Fruit fly (Drosophila melanogaster): Measurements from ENCODE around the gene CG16721.

The CG16721 gene

dm6 chrX:5886764-5887555 lies 7.3 kb downstream of the CG16721 start:
- TF ChIP-seq noc (tag; optimal IDR thresholded peaks at IDR 0.05): no peak

DNA sequence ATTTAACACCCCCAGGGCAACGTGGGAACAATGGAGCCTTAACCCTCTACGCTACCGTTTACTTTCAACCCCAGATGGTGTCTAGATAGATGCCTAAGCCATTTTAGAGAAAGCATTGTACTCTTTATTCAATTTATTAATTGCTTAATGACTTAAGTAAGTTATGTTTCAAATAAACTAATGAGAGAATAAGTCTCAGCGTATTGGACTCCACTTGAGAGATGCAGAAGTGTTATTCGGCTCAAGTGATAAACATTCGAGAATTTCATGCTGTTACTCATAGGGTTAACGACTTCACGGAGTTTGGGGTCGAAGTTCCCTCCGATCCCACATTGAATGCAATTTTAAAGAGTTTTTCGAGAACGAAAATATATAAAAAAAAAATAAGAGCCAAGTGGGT lies 8.6 kb downstream of the CG16721 start:
- no peak for TF ChIP-seq noc (tag; optimal IDR thresholded peaks at IDR 0.05)

DNA sequence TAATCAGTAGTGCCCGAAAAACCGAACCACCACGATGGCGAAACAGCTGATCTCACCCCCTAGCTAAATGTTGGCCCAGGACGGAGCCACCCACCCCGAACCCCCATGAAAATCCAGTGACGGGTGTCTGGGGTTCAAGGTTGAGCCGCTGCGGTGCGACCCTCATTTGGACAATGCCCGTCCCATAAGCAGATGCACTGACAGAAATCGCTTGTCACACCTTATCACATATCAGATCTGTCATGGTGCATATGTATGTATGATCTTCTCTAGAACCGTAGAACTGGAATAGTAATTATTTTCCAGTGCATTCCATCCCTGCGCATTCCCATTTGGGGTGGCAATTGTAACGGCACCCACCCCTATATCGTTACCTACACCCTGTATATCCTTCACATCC lies 9.3 kb downstream of the CG16721 start:
- TF ChIP-seq noc (tag; optimal IDR thresholded peaks at IDR 0.05): no peak

- peak; percentile 82 for TF ChIP-seq noc (tag; optimal IDR thresholded peaks at IDR 0.05)
These were observed 12.2 kb downstream of the CG16721 start for dm6 chrX:5891666-5892444.

dm6 chrX:5892512-5892911 lies 12.8 kb downstream of the CG16721 start:
- no peak for TF ChIP-seq noc (tag; optimal IDR thresholded peaks at IDR 0.05)

DNA sequence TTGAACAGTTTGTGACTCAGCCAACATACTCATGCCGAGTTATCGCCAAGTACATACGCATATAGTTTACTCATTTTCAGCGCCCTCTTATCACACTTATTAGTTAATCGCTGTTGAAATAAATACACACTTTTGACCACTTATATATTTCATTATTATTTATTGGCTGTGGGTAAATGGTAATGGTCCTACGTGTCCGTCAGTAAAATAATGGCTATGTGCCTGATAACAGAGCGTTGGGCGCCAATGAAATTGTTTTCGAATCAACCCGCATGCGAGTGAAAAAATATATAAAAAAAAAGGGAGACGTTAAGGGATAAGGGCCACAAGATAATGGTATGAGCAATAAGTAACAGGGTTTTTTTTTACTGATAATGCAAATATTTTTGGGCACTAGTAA lies 13.5 kb downstream of the CG16721 start:
- no peak for TF ChIP-seq noc (tag; optimal IDR thresholded peaks at IDR 0.05)

dm6 chrX:5894529-5895487 lies 15.1 kb downstream of the CG16721 start:
- TF ChIP-seq noc (tag; optimal IDR thresholded peaks at IDR 0.05): no peak

dm6 chrX:5895821-5896550 lies 16.3 kb downstream of the CG16721 start:
- peak; percentile 57 for TF ChIP-seq noc (tag; optimal IDR thresholded peaks at IDR 0.05)

DNA sequence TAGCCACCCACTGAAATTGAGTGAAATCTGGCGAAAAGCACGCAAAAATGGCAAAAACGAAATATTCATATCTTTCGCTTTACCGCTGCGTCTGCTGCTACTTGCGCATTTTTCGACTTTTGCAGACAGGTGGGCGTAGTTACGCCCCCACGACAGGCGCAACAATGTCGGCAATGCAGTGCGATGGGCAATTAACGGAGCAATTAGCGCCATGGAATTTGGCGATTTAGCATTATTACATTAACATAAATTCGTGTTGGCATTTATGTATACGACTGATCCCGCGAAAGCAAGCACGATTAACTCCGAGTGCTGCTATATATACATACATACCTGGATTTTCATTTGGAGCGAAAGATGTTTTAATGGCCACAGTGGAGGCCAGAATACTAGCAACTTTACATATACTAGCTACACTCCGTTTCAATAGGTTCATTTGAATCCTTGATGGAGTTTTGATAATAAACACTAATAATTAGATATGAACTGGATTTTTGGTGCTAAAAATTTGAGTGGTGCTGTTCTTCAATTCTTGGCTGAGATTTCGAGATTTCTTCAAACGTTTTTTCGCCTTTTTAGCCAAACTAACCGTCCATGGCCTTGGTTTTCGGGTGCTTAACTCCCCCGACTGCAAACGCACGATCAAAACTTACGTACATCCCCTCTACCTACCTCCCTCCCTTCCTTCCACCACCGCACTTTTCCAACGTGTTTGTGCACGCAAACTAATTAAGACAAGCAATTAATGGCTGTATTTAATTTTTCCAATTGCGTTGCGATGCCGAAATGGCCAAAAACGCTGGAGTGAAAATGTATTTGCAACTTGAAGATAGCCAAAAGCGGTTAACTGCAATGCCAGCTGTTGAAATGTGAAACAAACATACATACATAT lies 17.4 kb downstream of the CG16721 start:
- TF ChIP-seq noc (tag; optimal IDR thresholded peaks at IDR 0.05): no peak

DNA sequence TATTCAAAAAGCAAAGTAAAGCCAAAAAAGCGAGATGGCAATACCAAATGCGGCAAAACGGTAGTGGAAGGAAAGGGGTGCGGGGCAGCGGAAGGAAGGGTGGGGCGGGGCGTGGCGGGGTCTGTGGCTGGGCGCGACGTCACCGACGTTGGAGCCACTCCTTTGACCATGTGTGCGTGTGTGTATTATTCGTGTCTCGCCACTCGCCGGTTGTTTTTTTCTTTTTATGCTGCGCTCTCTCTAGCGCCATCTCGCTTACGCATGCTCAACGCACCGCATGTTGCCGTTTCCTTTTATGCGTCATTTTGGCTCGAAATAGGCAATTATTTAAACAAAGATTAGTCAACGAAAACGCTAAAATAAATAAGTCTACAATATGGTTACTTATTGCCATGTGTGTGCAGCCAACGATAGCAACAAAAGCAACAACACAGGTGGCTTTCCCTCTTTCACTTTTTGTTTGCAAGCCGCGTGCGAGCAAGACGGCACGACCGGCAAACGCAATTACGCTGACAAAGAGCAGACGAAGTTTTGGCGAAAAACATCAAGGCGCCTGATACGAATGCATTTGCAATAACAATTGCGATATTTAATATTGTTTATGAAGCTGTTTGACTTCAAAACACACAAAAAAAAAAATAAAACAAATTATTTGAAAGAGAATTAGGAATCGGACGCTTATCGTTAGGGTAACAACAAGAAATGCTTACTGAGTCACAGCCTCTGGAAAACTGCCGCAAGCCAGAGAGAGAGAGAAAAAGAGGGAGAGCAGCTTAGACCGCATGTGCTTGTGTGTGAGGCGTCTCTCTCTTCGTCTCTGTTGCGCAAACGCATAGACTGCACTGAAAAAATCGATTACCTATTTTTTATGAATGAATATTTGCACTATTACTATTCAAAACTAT lies 19.8 kb downstream of the CG16721 start:
- peak; percentile 16 for TF ChIP-seq noc (tag; optimal IDR thresholded peaks at IDR 0.05)

DNA sequence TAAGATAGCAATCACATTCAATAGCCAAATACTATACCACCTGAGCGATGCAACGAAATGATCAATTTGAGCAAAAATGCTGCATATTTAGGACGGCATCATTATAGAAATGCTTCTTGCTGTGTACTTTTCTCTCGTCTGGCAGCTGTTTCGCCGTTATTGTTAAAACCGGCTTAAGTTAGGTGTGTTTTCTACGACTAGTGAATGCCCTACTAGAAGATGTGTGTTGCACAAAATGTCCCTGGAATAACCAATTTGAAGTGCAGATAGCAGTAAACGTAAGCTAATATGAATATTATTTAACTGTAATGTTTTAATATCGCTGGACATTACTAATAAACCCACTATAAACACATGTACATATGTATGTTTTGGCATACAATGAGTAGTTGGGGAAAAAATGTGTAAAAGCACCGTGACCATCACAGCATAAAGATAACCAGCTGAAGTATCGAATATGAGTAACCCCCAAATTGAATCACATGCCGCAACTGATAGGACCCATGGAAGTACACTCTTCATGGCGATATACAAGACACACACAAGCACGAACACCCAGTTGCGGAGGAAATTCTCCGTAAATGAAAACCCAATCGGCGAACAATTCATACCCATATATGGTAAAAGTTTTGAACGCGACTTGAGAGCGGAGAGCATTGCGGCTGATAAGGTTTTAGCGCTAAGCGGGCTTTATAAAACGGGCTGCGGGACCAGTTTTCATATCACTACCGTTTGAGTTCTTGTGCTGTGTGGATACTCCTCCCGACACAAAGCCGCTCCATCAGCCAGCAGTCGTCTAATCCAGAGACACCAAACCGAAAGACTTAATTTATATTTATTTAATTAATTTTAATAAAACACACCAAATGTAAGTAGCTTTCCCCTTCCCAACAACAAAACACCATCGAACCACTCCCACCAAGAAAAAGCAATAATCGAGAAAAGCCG lies 20.8 kb downstream of the CG16721 start, which contains the start of gene Act5C:
TSS of gene Act5C (plus strand) at position 716 of the 948 bp plus-strand sequence.
- peak; percentile 84 for TF ChIP-seq noc (tag; optimal IDR thresholded peaks at IDR 0.05)

- peak; percentile 54 for TF ChIP-seq noc (tag; optimal IDR thresholded peaks at IDR 0.05)
These were observed 22.1 kb downstream of the CG16721 start for dm6 chrX:5901628-5902213.
